Fruit fly (Drosophila melanogaster): ENCODE results near the gene neo.
A peak's percentile ranks its signal among the peaks of the same experiment; 100 is the strongest.

The neo gene

dm6 chr3R:29861432-29862249 lies 42.7 kb downstream of the neo start, which contains the start of the genes CG15514 and RpS8 (continued):
- no peak for TF ChIP-seq Hr51 (GFP tag; optimal IDR thresholded peaks at IDR 0.05)
- no peak for TF ChIP-seq CG15011 (GFP tag; optimal IDR thresholded peaks at IDR 0.05)
- TF ChIP-seq CG5953 (GFP tag; IDR thresholded peaks at IDR 0.05), result peak; percentile 42; the same call in 1 of the 2 replicates
- peak; percentile 59 for TF ChIP-seq slbo (GFP tag; IDR thresholded peaks at IDR 0.05)
- TF ChIP-seq pum (GFP tag; optimal IDR thresholded peaks at IDR 0.05), result peak; percentile 23
- TF ChIP-seq E2f1 (GFP tag; IDR thresholded peaks at IDR 0.05), result no peak; the same call in 1 of the 2 replicates
- peak; percentile 100 for TF ChIP-seq bigmax (GFP tag; optimal IDR thresholded peaks at IDR 0.05)
- TF ChIP-seq Six4 (GFP tag; optimal IDR thresholded peaks at IDR 0.05), result peak; percentile 26
- TF ChIP-seq CG5245 (GFP tag; optimal IDR thresholded peaks at IDR 0.05), result no peak
- no peak for TF ChIP-seq CG30431 (GFP tag; optimal IDR thresholded peaks at IDR 0.05)
- TF ChIP-seq CG8944 (GFP tag; optimal IDR thresholded peaks at IDR 0.05), result no peak
- peak; percentile 94 for TF ChIP-seq Max (GFP tag; optimal IDR thresholded peaks at IDR 0.05)
- TF ChIP-seq ab (GFP tag; optimal IDR thresholded peaks at IDR 0.05), result no peak
- no peak for TF ChIP-seq chif (GFP tag; optimal IDR thresholded peaks at IDR 0.05)
- no peak for TF ChIP-seq corto (GFP tag; optimal IDR thresholded peaks at IDR 0.05)
- no peak for TF ChIP-seq Dip2 (GFP tag; IDR thresholded peaks at IDR 0.05)
- TF ChIP-seq lmd (GFP tag; IDR thresholded peaks at IDR 0.05), result peak; percentile 33; the same call in 1 of the 2 replicates
- peak; percentile 38 for TF ChIP-seq gcm (GFP tag; optimal IDR thresholded peaks at IDR 0.05)
- TF ChIP-seq Lim3 (GFP tag; IDR thresholded peaks at IDR 0.05), result no peak
- 0 out of 3 replicates have a peak, but pooled peaks have one; percentile 30 for TF ChIP-seq otp (GFP tag; IDR thresholded peaks at IDR 0.05)
- peak; percentile 51; the same call in 1 of the 2 replicates for TF ChIP-seq al (GFP tag; IDR thresholded peaks at IDR 0.05)
- TF ChIP-seq Atf6 (GFP tag; IDR thresholded peaks at IDR 0.05), result peak; percentile 65
- TF ChIP-seq exex (tag; optimal IDR thresholded peaks at IDR 0.05), result no peak
- TF ChIP-seq inv (GFP tag; IDR thresholded peaks at IDR 0.05; ENCODE audit: partially characterized antibody), result no peak
- no peak for TF ChIP-seq CG11093 (GFP tag; IDR thresholded peaks at IDR 0.05)
- peak; percentile 66 for TF ChIP-seq CG1603 (tag; optimal IDR thresholded peaks at IDR 0.05)
- TF ChIP-seq ci (GFP tag; IDR thresholded peaks at IDR 0.05), result peak; percentile 75
- TF ChIP-seq CG13287 (GFP tag; IDR thresholded peaks at IDR 0.05; ENCODE audit: partially characterized antibody), result no peak
- TF ChIP-seq Awh (GFP tag; IDR thresholded peaks at IDR 0.05), result no peak
- TF ChIP-seq crp (GFP tag; optimal IDR thresholded peaks at IDR 0.05), result peak in 1 of 2 experiments; percentile 14
- TF ChIP-seq Hr3 (GFP tag; optimal IDR thresholded peaks at IDR 0.05), result peak; percentile 36
- peak; percentile 24 for TF ChIP-seq CG10462 (GFP tag; optimal IDR thresholded peaks at IDR 0.05)
- TF ChIP-seq CG3065 (GFP tag; optimal IDR thresholded peaks at IDR 0.05), result no peak
- peak; percentile 36 for TF ChIP-seq ERR (GFP tag; optimal IDR thresholded peaks at IDR 0.05)
- TF ChIP-seq hkb (optimal IDR thresholded peaks at IDR 0.05), result peak; percentile 77
- peak; percentile 11; the same call in 1 of the 2 replicates for TF ChIP-seq hkb (GFP tag; IDR thresholded peaks at IDR 0.05)
- no peak for TF ChIP-seq CG17568 (GFP tag; optimal IDR thresholded peaks at IDR 0.05)
- 0 out of 3 replicates have a peak, but pooled peaks have one; percentile 16 for TF ChIP-seq CG16813 (GFP tag; IDR thresholded peaks at IDR 0.05; ENCODE audit: partially characterized antibody)
- TF ChIP-seq CG11723 (GFP tag; optimal IDR thresholded peaks at IDR 0.05), result peak; percentile 48
- no peak for TF ChIP-seq pb (GFP tag; optimal IDR thresholded peaks at IDR 0.05)
- TF ChIP-seq CG13775 (GFP tag; optimal IDR thresholded peaks at IDR 0.05), result peak; percentile 67
- no peak for TF ChIP-seq dimm (GFP tag; IDR thresholded peaks at IDR 0.05)
- peak; percentile 73 for TF ChIP-seq B-H2 (GFP tag; optimal IDR thresholded peaks at IDR 0.05)
- TF ChIP-seq dati (GFP tag; IDR thresholded peaks at IDR 0.05), result no peak
- peak; percentile 44 for TF ChIP-seq org-1 (GFP tag; optimal IDR thresholded peaks at IDR 0.05)
- peak; percentile 62; the same call in 1 of the 3 replicates for TF ChIP-seq CG34422 (GFP tag; IDR thresholded peaks at IDR 0.05)
- peak; percentile 46 for TF ChIP-seq Sox102F (GFP tag; optimal IDR thresholded peaks at IDR 0.05)
- peak; percentile 28 for TF ChIP-seq CG13624 (GFP tag; optimal IDR thresholded peaks at IDR 0.05)
- peak; percentile 63; the same call in 1 of the 3 replicates for TF ChIP-seq CG11456 (GFP tag; IDR thresholded peaks at IDR 0.05)

All from whole organism, embryonic.